Worm (Caenorhabditis elegans): ENCODE results near the gene cwp-2.

cwp-2 gene

DNA sequence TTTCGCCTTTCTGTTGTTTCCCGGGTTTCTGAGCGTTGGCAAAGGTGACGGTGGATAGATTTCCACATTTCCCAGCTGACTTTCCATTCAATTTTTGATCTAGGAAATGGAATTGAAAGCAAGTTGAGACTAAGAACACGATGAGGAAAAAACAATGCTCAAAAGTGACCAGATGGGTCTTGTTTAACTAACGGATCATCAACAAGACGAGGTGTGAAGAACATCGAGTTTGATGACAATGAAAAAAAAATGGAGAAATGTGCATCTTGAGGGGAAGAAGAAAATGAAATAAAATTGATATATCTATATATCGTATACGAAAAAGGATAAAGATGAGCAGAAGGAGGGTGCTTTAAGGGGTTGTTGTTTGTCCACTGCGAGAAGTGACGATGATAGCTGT is 35.1 kb upstream of the cwp-2 start, which contains the start of gene T19H12.6:
TSS of gene T19H12.6 (minus strand) at position 101 of the 400 bp plus-strand sequence.
- no peak for TF ChIP-seq dmd-4 (tag; optimal IDR thresholded peaks at IDR 0.05; ENCODE audit: borderline replicate concordance)
- TF ChIP-seq unc-42 (tag; optimal IDR thresholded peaks at IDR 0.05): no peak
- TF ChIP-seq sox-2 (GFP tag; IDR thresholded peaks at IDR 0.05): no peak
- TF ChIP-seq pha-2 (tag; optimal IDR thresholded peaks at IDR 0.05): no peak
- TF ChIP-seq lim-6 (tag; optimal IDR thresholded peaks at IDR 0.05): no peak
- TF ChIP-seq F13H6.1 (tag; optimal IDR thresholded peaks at IDR 0.05): no peak
- TF ChIP-seq fkh-6 (tag; optimal IDR thresholded peaks at IDR 0.05): no peak
- TF ChIP-seq elt-4 (tag; optimal IDR thresholded peaks at IDR 0.05): no peak

DNA sequence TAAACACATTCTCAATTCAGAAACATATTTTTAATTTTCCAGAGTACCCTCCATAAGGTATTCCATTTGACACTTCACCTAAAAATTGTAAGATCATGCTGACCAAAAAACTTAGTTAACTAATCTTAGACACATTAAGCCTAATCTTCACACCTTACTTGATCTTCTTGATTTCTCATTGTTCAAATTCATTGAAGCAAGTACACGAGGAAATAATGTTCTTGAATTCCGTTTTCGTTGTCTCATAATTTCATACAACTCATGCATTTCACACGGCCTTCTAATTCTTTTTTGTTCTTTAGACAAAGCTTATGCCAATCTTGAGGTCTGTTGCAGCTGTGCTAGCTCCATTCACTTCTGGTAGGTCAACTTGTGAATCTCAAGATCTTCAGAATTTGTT is 29.5 kb upstream of the cwp-2 start, which contains the start of gene srd-33:
TSS of gene srd-33 (plus strand) at position 301 of the 400 bp plus-strand sequence.
- TF ChIP-seq hlh-15 (tag; optimal IDR thresholded peaks at IDR 0.05) (no peak), ceh-19 (GFP tag; optimal IDR thresholded peaks at IDR 0.05) (no peak), ceh-24 (tag; optimal IDR thresholded peaks at IDR 0.05) (no peak), unc-3 (GFP tag; conservative IDR thresholded peaks at IDR 0.05) (no peak), unc-3 (tag; optimal IDR thresholded peaks at IDR 0.05) (no peak), npax-4 (tag; optimal IDR thresholded peaks at IDR 0.05) (no peak), unc-86 (tag; optimal IDR thresholded peaks at IDR 0.05) (no peak), ttx-3 (tag; optimal IDR thresholded peaks at IDR 0.05) (no peak), che-1 (tag; optimal IDR thresholded peaks at IDR 0.05) (no peak), ztf-16 (tag; optimal IDR thresholded peaks at IDR 0.05) (no peak), T23F11.4 (GFP tag; optimal IDR thresholded peaks at IDR 0.05) (no peak), ceh-2 (tag; optimal IDR thresholded peaks at IDR 0.05) (no peak), hlh-30 (tag; optimal IDR thresholded peaks at IDR 0.05; ENCODE audit: insufficient read depth) (no peak), K02D7.2 (tag; optimal IDR thresholded peaks at IDR 0.05) (no peak), pat-9 (tag; optimal IDR thresholded peaks at IDR 0.05) (no peak)

DNA sequence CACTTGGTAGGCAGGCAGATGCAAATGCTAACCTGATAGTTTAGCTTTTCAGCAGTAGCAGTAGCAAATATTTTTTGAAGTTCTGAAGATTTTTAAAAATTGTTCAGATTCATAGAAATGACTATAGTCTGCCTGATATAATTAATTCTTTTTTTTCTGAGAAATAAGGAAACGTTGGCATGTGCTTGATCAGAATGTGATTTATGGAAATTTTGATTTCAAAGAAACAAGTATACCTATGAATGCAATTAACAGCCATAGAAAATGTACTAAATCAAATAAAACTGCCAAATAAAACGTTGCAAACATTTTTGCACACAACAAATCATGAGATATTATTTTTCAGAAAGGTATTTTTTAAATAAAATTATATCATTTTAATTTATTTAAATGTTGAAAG is 28.2 kb upstream of the cwp-2 start:
- TF ChIP-seq sox-4 (tag; optimal IDR thresholded peaks at IDR 0.05): no peak
- TF ChIP-seq pros-1 (tag; optimal IDR thresholded peaks at IDR 0.05): no peak
- TF ChIP-seq pag-3 (tag; optimal IDR thresholded peaks at IDR 0.05; ENCODE audit: borderline replicate concordance): no peak

DNA sequence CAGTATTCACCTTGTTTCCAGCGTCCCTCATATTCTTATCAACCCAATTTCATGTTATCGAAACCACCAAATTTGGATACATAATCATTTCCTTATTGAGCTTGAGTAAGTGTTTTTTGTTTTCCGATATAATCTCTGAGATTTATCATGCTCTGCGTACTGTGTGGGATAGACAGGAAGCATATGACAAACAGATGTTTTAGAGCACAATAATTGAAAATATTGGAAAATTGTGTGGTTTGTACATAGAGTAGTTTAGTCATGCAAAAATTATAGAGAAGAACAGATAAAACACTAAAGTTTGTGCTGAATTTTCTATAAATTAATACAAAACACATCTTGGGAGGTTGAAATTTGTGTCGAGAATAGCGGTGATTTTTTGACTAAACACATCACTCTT is 26.3 kb upstream of the cwp-2 start:
- TF ChIP-seq fax-1 (tag; optimal IDR thresholded peaks at IDR 0.05) (no peak), sox-2 (GFP tag; IDR thresholded peaks at IDR 0.05) (no peak), ets-4 (tag; optimal IDR thresholded peaks at IDR 0.05) (no peak), nfya-1 (tag; optimal IDR thresholded peaks at IDR 0.05) (no peak), pha-2 (tag; optimal IDR thresholded peaks at IDR 0.05) (no peak), lim-6 (tag; optimal IDR thresholded peaks at IDR 0.05) (no peak), nhr-11 (tag; optimal IDR thresholded peaks at IDR 0.05) (no peak), tbx-2 (tag; optimal IDR thresholded peaks at IDR 0.05) (no peak)

DNA sequence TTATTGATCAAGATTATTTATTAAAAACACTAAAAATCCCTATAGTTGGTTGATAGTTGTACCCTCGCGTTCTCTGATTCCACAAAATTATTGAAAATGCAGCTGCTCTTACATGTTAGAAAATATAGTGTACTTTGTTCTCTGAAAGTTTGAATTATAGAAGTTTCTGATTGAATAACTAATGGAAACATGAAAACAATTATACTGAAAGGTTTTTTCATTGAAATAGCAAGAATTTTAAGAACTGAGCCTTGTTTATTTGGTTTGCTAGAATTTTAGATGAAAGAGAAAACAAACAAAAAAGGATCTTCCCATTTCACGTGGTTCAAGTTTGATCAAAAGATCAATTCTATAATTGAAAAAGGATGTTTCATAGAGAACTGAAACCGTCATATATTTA is 25.1 kb upstream of the cwp-2 start:
- TF ChIP-seq sox-4 (tag; optimal IDR thresholded peaks at IDR 0.05) (no peak), ceh-14 (tag; optimal IDR thresholded peaks at IDR 0.05) (no peak), dve-1 (tag; optimal IDR thresholded peaks at IDR 0.05) (no peak), gmeb-2 (tag; optimal IDR thresholded peaks at IDR 0.05) (no peak), pros-1 (tag; optimal IDR thresholded peaks at IDR 0.05) (no peak), C38D4.7 (GFP tag; optimal IDR thresholded peaks at IDR 0.05) (no peak), pqm-1 (tag; optimal IDR thresholded peaks at IDR 0.05) (no peak), ceh-34 (tag; optimal IDR thresholded peaks at IDR 0.05) (no peak), T23F11.4 (GFP tag; optimal IDR thresholded peaks at IDR 0.05) (no peak), che-1 (tag; optimal IDR thresholded peaks at IDR 0.05) (no peak), lim-6 (tag; optimal IDR thresholded peaks at IDR 0.05) (no peak), nhr-232 (tag; optimal IDR thresholded peaks at IDR 0.05) (no peak)

All from whole organism, late embryonic.